Fruit fly (Drosophila melanogaster) S2 (cell line): ENCODE data around the gene Mlc2.

Experiments used
- CG8478 ChIP-seq: fragments of >200 bp; optimal IDR thresholded peaks from 2 replicates; lab custom pipeline; 2018
- CTCF ChIP-seq, 2 experiments: fragments of >200 bp; optimal IDR thresholded peaks; 2 replicates each; lab custom pipeline; 2018

The Mlc2 gene

DNA sequence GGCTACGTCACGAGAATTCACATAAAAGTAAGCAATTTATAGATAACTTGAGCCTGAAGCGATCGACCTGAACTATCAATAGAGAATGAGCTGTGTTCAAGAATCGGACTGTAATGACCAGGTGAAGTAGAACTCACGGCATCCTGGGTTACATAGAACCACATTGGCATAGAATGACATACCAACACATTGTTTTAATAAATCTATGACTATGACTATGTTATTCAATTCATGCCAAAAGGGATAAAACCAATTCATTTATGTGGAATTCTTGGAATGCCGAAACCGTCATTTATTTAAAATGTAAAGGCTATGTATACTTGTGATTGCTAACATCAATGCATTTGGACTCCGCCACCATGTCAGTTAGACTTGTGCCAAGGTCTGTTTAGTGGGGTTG is 45.3 kb downstream of the Mlc2 start, which contains the start of gene Ppi1:
TSS of gene Ppi1 (minus strand) at position 101 of the 400 bp plus-strand sequence.
- TF ChIP-seq CG8478 (lab: Kevin White, UChicago) = no peak
- no peak for TF ChIP-seq CTCF (optimal IDR thresholded peaks at IDR 0.05; lab: Kevin White, UChicago)

DNA sequence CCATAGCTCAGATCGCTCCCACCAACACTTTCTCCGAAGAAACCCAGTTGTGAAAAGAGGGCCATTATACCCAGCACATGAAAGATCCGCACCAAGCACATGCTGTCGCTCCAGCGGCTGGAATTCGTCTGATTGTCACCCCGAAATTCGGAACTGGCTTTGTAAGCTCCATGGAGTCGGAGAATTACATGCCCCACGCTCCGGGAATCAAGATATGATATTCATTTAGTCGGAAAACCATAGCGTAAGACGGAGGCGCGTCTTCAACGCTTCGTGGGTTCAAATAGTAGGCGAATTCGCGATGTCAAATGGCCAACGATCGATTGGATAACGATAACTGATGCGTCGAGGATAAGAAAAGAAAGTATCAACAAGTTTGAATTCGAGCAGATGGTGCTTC is 49.7 kb downstream of the Mlc2 start, which contains the start of gene CG45073:
TSS of gene CG45073 (minus strand) at position 101 of the 400 bp plus-strand sequence.
- TF ChIP-seq CTCF (optimal IDR thresholded peaks at IDR 0.05; lab: Kevin White, UChicago) (no peak), CG8478 (lab: Kevin White, UChicago) (no peak)

DNA sequence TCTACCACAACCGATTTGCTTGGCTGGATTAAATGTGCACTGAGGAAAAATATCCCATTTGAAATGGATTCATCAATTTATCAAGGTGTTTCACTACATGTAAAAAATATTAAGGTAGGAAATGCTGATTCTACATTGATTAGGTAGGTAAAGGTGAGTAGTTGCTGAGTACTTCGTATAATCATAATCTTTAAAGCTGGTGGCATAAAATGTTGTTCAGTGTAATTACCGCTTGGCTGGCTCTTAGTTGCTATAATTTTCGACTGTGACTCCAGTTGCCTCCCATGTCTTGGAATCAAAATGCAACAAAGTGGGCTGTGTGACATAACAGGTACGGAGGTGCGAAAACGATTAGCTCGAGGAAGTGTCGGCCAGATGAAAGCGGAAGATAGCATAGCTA is 51.2 kb downstream of the Mlc2 start, which contains the start of gene CG45072:
TSS of gene CG45072 (minus strand) at position 101 of the 400 bp plus-strand sequence.
- TF ChIP-seq CG8478 (lab: Kevin White, UChicago) = no peak
- TF ChIP-seq CTCF (optimal IDR thresholded peaks at IDR 0.05; lab: Kevin White, UChicago) = no peak

DNA sequence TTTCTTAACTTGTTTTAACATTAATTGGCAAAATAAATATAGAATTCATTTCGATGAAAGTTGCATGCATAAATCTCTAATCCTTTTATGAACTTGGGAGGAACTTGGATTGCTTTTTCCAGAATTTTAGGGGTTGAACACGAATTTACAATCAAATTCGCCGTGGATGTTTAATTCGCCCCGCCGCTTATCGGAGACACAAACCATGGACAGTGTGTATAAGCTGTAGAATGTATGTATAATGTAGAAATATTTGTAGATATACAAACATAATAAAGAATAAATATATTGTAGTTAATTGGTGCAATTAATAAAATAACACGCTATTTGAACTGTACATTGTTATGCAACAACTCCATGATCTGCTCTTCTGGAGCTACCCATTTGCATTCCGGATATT is 52.6 kb downstream of the Mlc2 start:
- TF ChIP-seq CG8478 (lab: Kevin White, UChicago) = no peak
- peak in 1 of 2 experiments; percentile 21 for TF ChIP-seq CTCF (optimal IDR thresholded peaks at IDR 0.05; lab: Kevin White, UChicago)
